4 fruit fly cellular contexts compared by ENCODE assay signal in genomic region chr3R:19622005-19622404, dm6.
TF ChIP-seq lines count a peak whose summit lies in the region.

No protein-coding gene starts in this region.

- no peak for TF ChIP-seq CTCF in whole organism, embryonic (GFP tag; optimal IDR thresholded peaks at IDR 0.05; lab: Kevin White, UChicago)

TF ChIP-seq in whole organism, adult, 20 proteins besides CTCF, POLR2A, EP300 and RAD21:
- TF ChIP-seq CG5204 (GFP tag; optimal IDR thresholded peaks at IDR 0.05; lab: Kevin White, UChicago), result no peak
- peak; percentile 0 for TF ChIP-seq pad (GFP tag; optimal IDR thresholded peaks at IDR 0.05; lab: Kevin White, UChicago)

TF ChIP-seq in whole organism, embryonic, 481 proteins besides CTCF, POLR2A, EP300 and RAD21 (continues in another document):
- TF ChIP-seq Vsx1 (GFP tag; optimal IDR thresholded peaks at IDR 0.05; lab: Kevin White, UChicago), result peak; percentile 73
- TF ChIP-seq mirr (GFP tag; optimal IDR thresholded peaks at IDR 0.05; lab: Kevin White, UChicago), result peak; percentile 97
- no peak for TF ChIP-seq hkb (optimal IDR thresholded peaks at IDR 0.05; lab: Kevin White, UChicago)
- peak; percentile 27; the same call in 1 of the 2 replicates for TF ChIP-seq hkb (GFP tag; IDR thresholded peaks at IDR 0.05; lab: Robert Waterston, UW)
- TF ChIP-seq CG3163 (GFP tag; optimal IDR thresholded peaks at IDR 0.05; lab: Kevin White, UChicago), result no peak
- no peak for TF ChIP-seq wor (GFP tag; IDR thresholded peaks at IDR 0.05; lab: Robert Waterston, UW)
- TF ChIP-seq CG8290 (GFP tag; optimal IDR thresholded peaks at IDR 0.05; lab: Kevin White, UChicago), result no peak
- TF ChIP-seq CG8290 (tag; optimal IDR thresholded peaks at IDR 0.05; lab: Kevin White, UChicago), result peak in 1 of 2 experiments; percentile 40
- TF ChIP-seq kni (GFP tag; optimal IDR thresholded peaks at IDR 0.05; lab: Kevin White, UChicago), result no peak
- TF ChIP-seq CG13296 (GFP tag; optimal IDR thresholded peaks at IDR 0.05; lab: Kevin White, UChicago), result peak; percentile 24
- TF ChIP-seq CG12071 (GFP tag; optimal IDR thresholded peaks at IDR 0.05; lab: Kevin White, UChicago), result peak; percentile 20
- peak; percentile 85 for TF ChIP-seq gro (GFP tag; optimal IDR thresholded peaks at IDR 0.05; lab: Kevin White, UChicago)
- TF ChIP-seq trh (GFP tag; optimal IDR thresholded peaks at IDR 0.05; lab: Kevin White, UChicago), result no peak
- TF ChIP-seq Max (GFP tag; optimal IDR thresholded peaks at IDR 0.05; lab: Kevin White, UChicago), result no peak
- TF ChIP-seq cwo (GFP tag; optimal IDR thresholded peaks at IDR 0.05; lab: Kevin White, UChicago), result peak; percentile 82
- peak; percentile 16 for TF ChIP-seq NfI (GFP tag; optimal IDR thresholded peaks at IDR 0.05; lab: Kevin White, UChicago)
- peak; percentile 50 for TF ChIP-seq HmgZ (tag; optimal IDR thresholded peaks at IDR 0.05; lab: Kevin White, UChicago)
- peak; percentile 35 for TF ChIP-seq PHDP (tag; optimal IDR thresholded peaks at IDR 0.05; lab: Kevin White, UChicago)
- TF ChIP-seq CG11504 (tag; optimal IDR thresholded peaks at IDR 0.05; lab: Kevin White, UChicago), result no peak
- peak; percentile 9; the same call in 1 of the 2 replicates for TF ChIP-seq Rfx (GFP tag; IDR thresholded peaks at IDR 0.05; lab: Robert Waterston, UW)
- TF ChIP-seq CG10543 (GFP tag; optimal IDR thresholded peaks at IDR 0.05; lab: Kevin White, UChicago), result peak; percentile 56
- TF ChIP-seq chinmo (GFP tag; IDR thresholded peaks at IDR 0.05; lab: Robert Waterston, UW; ENCODE audit: partially characterized antibody), result 0 out of 4 replicates have a peak, but pooled peaks have one; percentile 39
- peak; percentile 38; the same call in 1 of the 3 replicates for TF ChIP-seq vnd (GFP tag; IDR thresholded peaks at IDR 0.05; lab: Robert Waterston, UW; ENCODE audit: partially characterized antibody)
- peak; percentile 32 for TF ChIP-seq CG2678 (tag; optimal IDR thresholded peaks at IDR 0.05; lab: Kevin White, UChicago)
- peak; percentile 84 for TF ChIP-seq Hey (tag; optimal IDR thresholded peaks at IDR 0.05; lab: Kevin White, UChicago)
- TF ChIP-seq B-H2 (GFP tag; optimal IDR thresholded peaks at IDR 0.05; lab: Kevin White, UChicago), result peak; percentile 3
- TF ChIP-seq exex (tag; optimal IDR thresholded peaks at IDR 0.05; lab: Kevin White, UChicago), result peak; percentile 100
- TF ChIP-seq CG3407 (GFP tag; optimal IDR thresholded peaks at IDR 0.05; lab: Kevin White, UChicago), result no peak

TF ChIP-seq in whole organism, prepupa, 60 proteins besides CTCF, POLR2A, EP300 and RAD21:
- TF ChIP-seq Eip78C (GFP tag; lab: Kevin White, UChicago) (no peak), vri (GFP tag; optimal IDR thresholded peaks at IDR 0.05; lab: Kevin White, UChicago) (peak; percentile 62)

TF ChIP-seq in whole organism, wandering third instar larva, 38 proteins besides CTCF, POLR2A, EP300 and RAD21:
- TF ChIP-seq Dif (GFP tag; optimal IDR thresholded peaks at IDR 0.05; lab: Kevin White, UChicago; ENCODE audit: partially characterized antibody) (no peak), h (GFP tag; optimal IDR thresholded peaks at IDR 0.05; lab: Kevin White, UChicago) (peak; percentile 40), Mio (GFP tag; optimal IDR thresholded peaks at IDR 0.05; lab: Kevin White, UChicago) (no peak), Rel (GFP tag; optimal IDR thresholded peaks at IDR 0.05; lab: Kevin White, UChicago) (no peak), Rel (tag; optimal IDR thresholded peaks at IDR 0.05; lab: Kevin White, UChicago) (peak; percentile 66), psq (GFP tag; optimal IDR thresholded peaks at IDR 0.05; lab: Kevin White, UChicago) (no peak), fru (GFP tag; optimal IDR thresholded peaks at IDR 0.05; lab: Kevin White, UChicago) (no peak)
